Worm (Caenorhabditis elegans) whole organism, L2 larva: ENCODE results near the gene F36H12.9.

ENCODE experiments used
- F13H6.1 ChIP-seq: sonication (generic microtip); optimal IDR thresholded peaks from 2 replicates; lab custom pipeline; 2016; ENCODE audit warnings: missing genetic modification characterization, missing compliant biosample characterization
- aly-2 ChIP-seq: fragments of 150-350 bp; optimal IDR thresholded peaks from 2 replicates; lab custom pipeline; 2014; ENCODE audit warnings: missing biosample characterization, missing genetic modification characterization
- ama-1 ChIP-seq: fragments of 150-350 bp; optimal IDR thresholded peaks from 2 replicates; lab custom pipeline; 2018; ENCODE audit warnings: inconsistent platforms
- ceh-16 ChIP-seq: fragments of 150-350 bp; optimal IDR thresholded peaks from 2 replicates; lab custom pipeline; 2014; ENCODE audit warnings: missing biosample characterization, missing genetic modification characterization
- ceh-82 ChIP-seq: fragments of 150-350 bp; optimal IDR thresholded peaks from 2 replicates; lab custom pipeline; 2014; ENCODE audit warnings: missing biosample characterization, missing genetic modification characterization
- egl-27 ChIP-seq: sonication (generic microtip); optimal IDR thresholded peaks from 3 replicates; lab custom pipeline; 2017; ENCODE audit warnings: missing biosample characterization, missing genetic modification reagents, missing genetic modification characterization
- elt-1 ChIP-seq: fragments of 150-350 bp; optimal IDR thresholded peaks from 2 replicates; lab custom pipeline; 2014; ENCODE audit warnings: missing biosample characterization, missing genetic modification characterization
- nhr-10 ChIP-seq: sonication (generic microtip); optimal IDR thresholded peaks from 2 replicates; lab custom pipeline; 2017; ENCODE audit warnings: missing biosample characterization, missing genetic modification characterization
- nhr-11 ChIP-seq: fragments of 150-350 bp; optimal IDR thresholded peaks from 2 replicates; lab custom pipeline; 2014; ENCODE audit warnings: missing biosample characterization, missing genetic modification characterization
- nhr-12 ChIP-seq: fragments of 150-350 bp; optimal IDR thresholded peaks from 2 replicates; lab custom pipeline; 2014; ENCODE audit warnings: missing biosample characterization, missing genetic modification characterization
- nhr-25 ChIP-seq: fragments of 150-350 bp; sonication (generic microtip); optimal IDR thresholded peaks from 3 replicates; lab custom pipeline; 2014; ENCODE audit warnings: missing biosample characterization, missing genetic modification characterization
- snpc-4 ChIP-seq: fragments of 150-350 bp; optimal IDR thresholded peaks from 2 replicates; lab custom pipeline; 2014; ENCODE audit warnings: missing biosample characterization, missing genetic modification characterization
- ztf-11 ChIP-seq: sonication (generic microtip); optimal IDR thresholded peaks from 2 replicates; lab custom pipeline; 2017; ENCODE audit warnings: missing biosample characterization, missing genetic modification characterization

- TF ChIP-seq elt-1 (tag; lab: Kevin White, UChicago) (no peak), nhr-10 (tag; lab: Kevin White, UChicago) (no peak), egl-27 (tag; lab: Kevin White, UChicago) (no peak), nhr-12 (tag; lab: Kevin White, UChicago) (no peak), nhr-11 (tag; lab: Kevin White, UChicago) (no peak), ama-1 (no peak), nhr-25 (tag; lab: Kevin White, UChicago) (no peak), ceh-16 (tag; lab: Kevin White, UChicago) (no peak), ceh-82 (no peak), aly-2 (tag; lab: Kevin White, UChicago) (no peak), F13H6.1 (no peak), snpc-4 (no peak), ztf-11 (tag; lab: Kevin White, UChicago) (no peak)
Measured at ce11 chrIV:5221721-5222120, 35.1 kb upstream of the F36H12.9 start.
